Worm (Caenorhabditis elegans) whole organism, L4 larva: ENCODE measurements around the gene slc-9B.2.

Source experiments
- D1046.2 ChIP-seq: fragments of 200-800 bp; sonication (Bioruptor generic); IDR thresholded peaks from 2 replicates; pipeline ENCODE4 v1.3.6; 2022; ENCODE audit warnings: missing genetic modification characterization, missing compliant biosample characterization
- F26F4.8 ChIP-seq: fragments of 200-800 bp; sonication (Bioruptor generic); conservative IDR thresholded peaks from 2 replicates; pipeline ENCODE4 v1.3.6; 2022; ENCODE audit warnings: missing genetic modification characterization, missing compliant biosample characterization
- R02D3.7 ChIP-seq: fragments of 150-350 bp; sonication (generic microtip); optimal IDR thresholded peaks from 3 replicates; lab custom pipeline; 2014; ENCODE audit warnings: missing biosample characterization, missing genetic modification characterization
- T20F7.1 ChIP-seq: fragments of 200-800 bp; sonication (Bioruptor generic); optimal IDR thresholded peaks from 2 replicates; lab custom pipeline; 2018; ENCODE audit warnings: mild to moderate bottlenecking, missing genetic modification characterization, missing compliant biosample characterization
- T26A8.4 ChIP-seq: fragments of 200-800 bp; sonication (Bioruptor generic); IDR thresholded peaks from 2 replicates; pipeline ENCODE4 v1.3.6; 2022; ENCODE audit warnings: missing genetic modification characterization, missing compliant biosample characterization
- Y105C5A.15 ChIP-seq: fragments of 200-800 bp; sonication (Bioruptor generic); IDR thresholded peaks from 2 replicates; pipeline ENCODE4 v1.3.6; 2022; ENCODE audit warnings: missing genetic modification characterization, missing compliant biosample characterization
- ZK337.2 ChIP-seq: fragments of 200-800 bp; sonication (Bioruptor generic); IDR thresholded peaks from 2 replicates; pipeline ENCODE4 v1.3.6; 2022; ENCODE audit warnings: missing genetic modification reagents, missing genetic modification characterization, missing compliant biosample characterization
- ZK546.5 ChIP-seq, 2 experiments: sonication (generic microtip); optimal IDR thresholded peaks; 2 replicates each; lab custom pipeline; 2017; ENCODE audit warnings: missing biosample characterization in 2 of 2, missing genetic modification characterization in 2 of 2
- aly-2 ChIP-seq: sonication (generic microtip); optimal IDR thresholded peaks from 2 replicates; lab custom pipeline; 2018; ENCODE audit warnings: missing biosample characterization, missing genetic modification characterization
- arid-1 ChIP-seq: fragments of 200-800 bp; sonication (Bioruptor generic); conservative IDR thresholded peaks from 2 replicates; pipeline ENCODE4 v1.3.6; 2022; ENCODE audit warnings: missing genetic modification reagents, missing genetic modification characterization, missing compliant biosample characterization
- attf-4 ChIP-seq: sonication (generic microtip); optimal IDR thresholded peaks from 3 replicates; lab custom pipeline; 2017; ENCODE audit warnings: missing biosample characterization, missing genetic modification characterization
- ceh-28 ChIP-seq: fragments of 150-350 bp; optimal IDR thresholded peaks from 2 replicates; lab custom pipeline; 2014; ENCODE audit warnings: missing biosample characterization, missing genetic modification reagents, missing genetic modification characterization
- ceh-62 ChIP-seq: sonication (generic microtip); optimal IDR thresholded peaks from 2 replicates; lab custom pipeline; 2017; ENCODE audit warnings: missing biosample characterization, missing genetic modification characterization
- ctbp-1 ChIP-seq: fragments of 200-800 bp; sonication (Bioruptor generic); IDR thresholded peaks from 2 replicates; pipeline ENCODE4 v1.3.6; 2022; ENCODE audit warnings: missing genetic modification reagents, missing genetic modification characterization, missing compliant biosample characterization
- daf-19 ChIP-seq: fragments of 200-800 bp; sonication (Bioruptor generic); conservative IDR thresholded peaks from 2 replicates; pipeline ENCODE4 v1.3.6; 2022; ENCODE audit warnings: missing genetic modification characterization, missing compliant biosample characterization
- daf-8 ChIP-seq: fragments of 200-800 bp; sonication (Bioruptor generic); IDR thresholded peaks from 2 replicates; pipeline ENCODE4 v1.3.6; 2022; ENCODE audit warnings: missing genetic modification characterization, missing compliant biosample characterization
- dmd-6 ChIP-seq: fragments of 200-800 bp; sonication (Bioruptor generic); IDR thresholded peaks from 2 replicates; pipeline ENCODE4 v1.3.6; 2022; ENCODE audit warnings: missing genetic modification reagents, missing genetic modification characterization, missing compliant biosample characterization
- dmd-9 ChIP-seq: fragments of 200-800 bp; sonication (Bioruptor generic); IDR thresholded peaks from 2 replicates; pipeline ENCODE4 v1.3.6; 2022; ENCODE audit warnings: missing genetic modification reagents, missing genetic modification characterization, missing compliant biosample characterization
- dpl-1 ChIP-seq: fragments of 150-350 bp; optimal IDR thresholded peaks from 2 replicates; lab custom pipeline; 2014; ENCODE audit warnings: missing biosample characterization, missing genetic modification reagents, missing genetic modification characterization
- duxl-1 ChIP-seq: sonication (generic microtip); optimal IDR thresholded peaks from 2 replicates; lab custom pipeline; 2016; ENCODE audit warnings: mild to moderate bottlenecking, missing genetic modification characterization, moderate library complexity, missing compliant biosample characterization; ENCODE audit not compliant: poor library complexity
- egl-27 ChIP-seq: sonication (generic microtip); optimal IDR thresholded peaks from 3 replicates; lab custom pipeline; 2017; ENCODE audit warnings: missing biosample characterization, missing genetic modification reagents, missing genetic modification characterization
- fkh-10 ChIP-seq: fragments of 150-350 bp; optimal IDR thresholded peaks from 2 replicates; lab custom pipeline; 2014; ENCODE audit warnings: missing biosample characterization, missing genetic modification reagents, missing genetic modification characterization
- hlh-30 ChIP-seq: sonication (generic microtip); optimal IDR thresholded peaks from 2 replicates; lab custom pipeline; 2017; ENCODE audit warnings: antibody characterized with exemption, mild to moderate bottlenecking, missing genetic modification characterization, missing compliant biosample characterization; ENCODE audit not compliant: insufficient read depth
- lin-29 ChIP-seq: fragments of 200-800 bp; sonication (Bioruptor generic); IDR thresholded peaks from 2 replicates; pipeline ENCODE4 v1.3.6; 2022; ENCODE audit warnings: missing genetic modification reagents, missing genetic modification characterization, missing compliant biosample characterization
- lin-39 ChIP-seq: fragments of 150-350 bp; optimal IDR thresholded peaks from 2 replicates; lab custom pipeline; 2014; ENCODE audit warnings: missing biosample characterization, missing genetic modification reagents, missing genetic modification characterization
- lir-3 ChIP-seq: sonication (generic microtip); optimal IDR thresholded peaks from 2 replicates; lab custom pipeline; 2016; ENCODE audit warnings: mild to moderate bottlenecking, missing genetic modification characterization, missing compliant biosample characterization
- lsy-2 ChIP-seq, 2 experiments: fragments of 150-350 bp in 1 of 2; sonication (generic microtip) in 1 of 2; optimal IDR thresholded peaks; 2 replicates each; lab custom pipeline; 2014 to 2017; ENCODE audit warnings: missing biosample characterization in 2 of 2, missing genetic modification characterization in 2 of 2
- madf-5 ChIP-seq, 2 experiments: fragments of 200-800 bp; sonication (Bioruptor generic); IDR thresholded peaks; 2 replicates each; pipeline ENCODE4 v1.3.6; 2022; ENCODE audit warnings: missing compliant biosample characterization in 2 of 2, missing genetic modification characterization in 2 of 2
- mep-1 ChIP-seq: fragments of 150-350 bp; sonication (generic microtip); optimal IDR thresholded peaks from 3 replicates; lab custom pipeline; 2014; ENCODE audit warnings: missing biosample characterization, missing genetic modification characterization
- mes-2 ChIP-seq: sonication (generic microtip); optimal IDR thresholded peaks from 2 replicates; lab custom pipeline; 2016; ENCODE audit warnings: missing genotype, mild to moderate bottlenecking, missing genetic modification characterization, missing compliant biosample characterization; ENCODE audit not compliant: poor library complexity, severe bottlenecking
- mxl-2 ChIP-seq: fragments of 200-800 bp; sonication (Bioruptor generic); conservative IDR thresholded peaks from 2 replicates; pipeline ENCODE4 v1.3.6; 2022; ENCODE audit warnings: missing genetic modification reagents, missing genetic modification characterization, missing compliant biosample characterization
- nhr-28 ChIP-seq: fragments of 150-350 bp; optimal IDR thresholded peaks from 2 replicates; lab custom pipeline; 2014; ENCODE audit warnings: missing biosample characterization, missing genetic modification characterization
- nhr-41 ChIP-seq: fragments of 200-800 bp; sonication (Bioruptor generic); IDR thresholded peaks from 2 replicates; pipeline ENCODE4 v1.3.6; 2022; ENCODE audit warnings: missing genetic modification reagents, missing genetic modification characterization, missing compliant biosample characterization
- nhr-48 ChIP-seq: sonication (generic microtip); optimal IDR thresholded peaks from 2 replicates; lab custom pipeline; 2016; ENCODE audit warnings: mild to moderate bottlenecking, missing genetic modification characterization, missing compliant biosample characterization
- nhr-6 ChIP-seq: fragments of 150-350 bp; optimal IDR thresholded peaks from 2 replicates; lab custom pipeline; 2014; ENCODE audit warnings: missing biosample characterization, missing genetic modification characterization
- nhr-76 ChIP-seq: fragments of 150-350 bp; optimal IDR thresholded peaks from 2 replicates; lab custom pipeline; 2014; ENCODE audit warnings: missing biosample characterization, missing genetic modification characterization
- nhr-77 ChIP-seq: fragments of 150-350 bp; optimal IDR thresholded peaks from 2 replicates; lab custom pipeline; 2014; ENCODE audit warnings: missing biosample characterization, missing genetic modification characterization
- pha-4 ChIP-seq, 2 experiments: fragments of 150-350 bp in 1 of 2; fragments of 200-800 bp in 1 of 2; sonication (Bioruptor generic) in 1 of 2; IDR thresholded peaks in 1 of 2; optimal IDR thresholded peaks in 1 of 2; 2 replicates each; pipeline versions ENCODE4 v1.3.6 to Lab custom; 2014 to 2022; ENCODE audit warnings: missing genetic modification characterization in 2 of 2, missing genetic modification reagents in 2 of 2, missing biosample characterization in 1 of 2, missing compliant biosample characterization in 1 of 2
- php-3 ChIP-seq: fragments of 200-800 bp; sonication (Bioruptor generic); IDR thresholded peaks from 2 replicates; pipeline ENCODE4 v1.3.6; 2022; ENCODE audit warnings: missing genetic modification reagents, missing genetic modification characterization, missing compliant biosample characterization
- pqm-1 ChIP-seq: sonication (generic microtip); optimal IDR thresholded peaks from 2 replicates; lab custom pipeline; 2017; ENCODE audit warnings: missing biosample characterization, missing genetic modification characterization
- saeg-2 ChIP-seq: fragments of 200-800 bp; sonication (Bioruptor generic); IDR thresholded peaks from 2 replicates; pipeline ENCODE4 v1.3.6; 2022; ENCODE audit warnings: missing genetic modification reagents, missing genetic modification characterization, missing compliant biosample characterization
- snpc-1.2 ChIP-seq: fragments of 200-800 bp; sonication (Bioruptor generic); IDR thresholded peaks from 2 replicates; pipeline ENCODE4 v1.3.6; 2022; ENCODE audit warnings: missing genetic modification reagents, missing genetic modification characterization, missing compliant biosample characterization
- snpc-4 ChIP-seq: fragments of 150-350 bp; optimal IDR thresholded peaks from 2 replicates; lab custom pipeline; 2014; ENCODE audit warnings: missing biosample characterization, missing genetic modification characterization
- spr-3 ChIP-seq: fragments of 200-800 bp; sonication (Bioruptor generic); optimal IDR thresholded peaks from 2 replicates; lab custom pipeline; 2018; ENCODE audit warnings: mild to moderate bottlenecking, missing genetic modification characterization, missing compliant biosample characterization
- tag-97 ChIP-seq: fragments of 200-800 bp; sonication (Bioruptor generic); IDR thresholded peaks from 2 replicates; pipeline ENCODE4 v1.3.6; 2022; ENCODE audit warnings: missing genetic modification characterization, missing compliant biosample characterization
- unc-130 ChIP-seq: sonication (generic microtip); optimal IDR thresholded peaks from 2 replicates; lab custom pipeline; 2016; ENCODE audit warnings: missing genetic modification reagents, missing genetic modification characterization, missing compliant biosample characterization
- unc-39 ChIP-seq: sonication (generic microtip); optimal IDR thresholded peaks from 2 replicates; lab custom pipeline; 2017; ENCODE audit warnings: missing biosample characterization, missing genetic modification characterization
- unc-62 ChIP-seq, 3 experiments: fragments of 150-350 bp in 1 of 3; sonication (generic microtip); optimal IDR thresholded peaks in 2 of 3; peaks in 1 of 3; 1 replicate in 1 of 3; 2 replicates in 2 of 3; lab custom pipeline; 2014 to 2017; ENCODE audit warnings: missing biosample characterization in 3 of 3, missing genetic modification characterization in 3 of 3, missing genetic modification reagents in 3 of 3, missing genotype in 1 of 3
- zfp-2 ChIP-seq: sonication (generic microtip); optimal IDR thresholded peaks from 2 replicates; lab custom pipeline; 2016; ENCODE audit warnings: mild to moderate bottlenecking, missing genetic modification characterization, missing compliant biosample characterization
- zip-11 ChIP-seq: fragments of 200-800 bp; sonication (Bioruptor generic); IDR thresholded peaks from 2 replicates; pipeline ENCODE4 v1.3.6; 2022; ENCODE audit warnings: missing genetic modification characterization, missing compliant biosample characterization
- ztf-11 ChIP-seq: fragments of 150-350 bp; optimal IDR thresholded peaks from 2 replicates; lab custom pipeline; 2014; ENCODE audit warnings: missing biosample characterization, missing genetic modification characterization

The slc-9B.2 gene

ce11 chrV:16355941-16356340, 17.1 kb downstream of the slc-9B.2 start (continued):
- TF ChIP-seq ceh-28 (tag; lab: Kevin White, UChicago) (no peak), T26A8.4 (GFP tag; lab: Robert Waterston, UW) (peak; percentile 72; the same call in 1 of the 2 replicates), D1046.2 (GFP tag; lab: Robert Waterston, UW) (no peak), unc-39 (tag; lab: Kevin White, UChicago) (no peak), ZK546.5 (tag; optimal IDR thresholded peaks at IDR 0.05; lab: Kevin White, UChicago) (no peak), nhr-48 (tag; lab: Kevin White, UChicago) (peak; percentile 92), F26F4.8 (no peak), fkh-10 (GFP tag; lab: Kevin White, UChicago) (peak; percentile 58), ctbp-1 (GFP tag; lab: Robert Waterston, UW) (peak; percentile 92), snpc-4 (no peak), saeg-2 (GFP tag; lab: Robert Waterston, UW) (peak; percentile 83; the same call in 1 of the 2 replicates), unc-62 (GFP tag; optimal IDR thresholded peaks at IDR 0.05 in 1 of 2; lab: Kevin White, UChicago) (peak in 1 of 2 experiments; percentile 97), unc-62 (tag; optimal IDR thresholded peaks at IDR 0.05; lab: Kevin White, UChicago) (no peak), R02D3.7 (tag; lab: Kevin White, UChicago) (no peak), arid-1 (GFP tag; lab: Robert Waterston, UW) (peak; percentile 78), spr-3 (peak; percentile 31), zip-11 (GFP tag; lab: Robert Waterston, UW) (no peak), unc-130 (GFP tag; lab: Kevin White, UChicago) (peak; percentile 32), nhr-41 (no peak), ZK337.2 (no peak), nhr-28 (tag; lab: Kevin White, UChicago) (peak; percentile 84), lsy-2 (tag; optimal IDR thresholded peaks at IDR 0.05; lab: Kevin White, UChicago) (peak; percentile 64 to 85), mep-1 (peak; percentile 93), hlh-30 (tag; lab: Kevin White, UChicago) (peak; percentile 94), lin-39 (tag; lab: Kevin White, UChicago) (no peak), nhr-76 (tag; lab: Kevin White, UChicago) (no peak), mes-2 (tag; lab: Kevin White, UChicago) (peak; percentile 78), madf-5 (GFP tag; IDR thresholded peaks at IDR 0.05; lab: Robert Waterston, UW) (no peak), php-3 (peak; percentile 89), nhr-77 (tag; lab: Kevin White, UChicago) (peak; percentile 93), snpc-1.2 (GFP tag; lab: Robert Waterston, UW) (no peak), dmd-6 (GFP tag; lab: Robert Waterston, UW) (peak; percentile 96), Y105C5A.15 (GFP tag; lab: Robert Waterston, UW) (no peak), T20F7.1 (GFP tag; lab: Kevin White, UChicago) (no peak), zfp-2 (tag; lab: Kevin White, UChicago) (peak; percentile 8), daf-19 (no peak), attf-4 (tag; lab: Kevin White, UChicago) (no peak), nhr-6 (peak; percentile 79), dmd-9 (peak; percentile 74), egl-27 (no peak), pqm-1 (tag; lab: Kevin White, UChicago) (no peak), aly-2 (tag; lab: Kevin White, UChicago) (no peak), duxl-1 (tag; lab: Kevin White, UChicago) (peak; percentile 81), dpl-1 (GFP tag; lab: Kevin White, UChicago) (peak; percentile 47), pha-4 (GFP tag; IDR thresholded peaks at IDR 0.05; lab: Robert Waterston, UW) (peak; percentile 80), pha-4 (tag; optimal IDR thresholded peaks at IDR 0.05; lab: Kevin White, UChicago) (no peak), lin-29 (GFP tag; lab: Robert Waterston, UW) (0 out of 2 replicates have a peak, but pooled peaks have one; percentile 45), lir-3 (tag; lab: Kevin White, UChicago) (no peak), ceh-62 (tag; lab: Kevin White, UChicago) (no peak), mxl-2 (GFP tag; lab: Robert Waterston, UW) (peak; percentile 45; the same call in 1 of the 2 replicates), tag-97 (no peak), ztf-11 (tag; lab: Kevin White, UChicago) (no peak), daf-8 (no peak)
